Worm (Caenorhabditis elegans) whole organism, L1 larva: ENCODE measurements around the gene srz-11.

Source experiments
- C16A3.4 ChIP-seq: fragments of 150-350 bp; optimal IDR thresholded peaks from 2 replicates; lab custom pipeline; 2014; ENCODE audit warnings: missing biosample characterization, missing genetic modification characterization
- C34B4.2 ChIP-seq: sonication (generic microtip); optimal IDR thresholded peaks from 2 replicates; lab custom pipeline; 2017; ENCODE audit warnings: mild to moderate bottlenecking, missing genetic modification characterization, missing compliant biosample characterization
- F16B12.6 ChIP-seq: fragments of 150-350 bp; optimal IDR thresholded peaks from 2 replicates; lab custom pipeline; 2014; ENCODE audit warnings: missing biosample characterization, missing genetic modification characterization
- aly-2 ChIP-seq: fragments of 150-350 bp; optimal IDR thresholded peaks from 2 replicates; lab custom pipeline; 2014; ENCODE audit warnings: missing biosample characterization, missing genetic modification characterization
- ama-1 ChIP-seq: fragments of 150-350 bp; optimal IDR thresholded peaks from 2 replicates; lab custom pipeline; 2014
- blmp-1 ChIP-seq: fragments of 150-350 bp; optimal IDR thresholded peaks from 2 replicates; lab custom pipeline; 2014; ENCODE audit warnings: missing biosample characterization, missing genetic modification characterization
- ceh-63 ChIP-seq: fragments of 200-800 bp; sonication (Bioruptor generic); optimal IDR thresholded peaks from 2 replicates; lab custom pipeline; 2018; ENCODE audit warnings: mild to moderate bottlenecking, missing genetic modification characterization, missing compliant biosample characterization
- ceh-8 ChIP-seq: fragments of 200-800 bp; sonication (Bioruptor generic); optimal IDR thresholded peaks from 2 replicates; lab custom pipeline; 2018; ENCODE audit warnings: mild to moderate bottlenecking, missing genetic modification characterization, moderate library complexity, missing compliant biosample characterization
- ceh-82 ChIP-seq, 3 experiments: fragments of 150-350 bp in 1 of 3; sonication (generic microtip) in 2 of 3; optimal IDR thresholded peaks; 2 replicates each; lab custom pipeline; 2014 to 2017; ENCODE audit warnings: missing biosample characterization in 3 of 3, missing genetic modification characterization in 3 of 3
- ces-1 ChIP-seq: fragments of 150-350 bp; optimal IDR thresholded peaks from 2 replicates; lab custom pipeline; 2014; ENCODE audit warnings: missing biosample characterization, missing genetic modification reagents, missing genetic modification characterization
- dpl-1 ChIP-seq, 3 experiments: fragments of 150-350 bp in 2 of 3; sonication (generic microtip) in 1 of 3; optimal IDR thresholded peaks; 2 replicates each; lab custom pipeline; 2014 to 2017; ENCODE audit warnings: missing biosample characterization in 3 of 3, missing genetic modification characterization in 3 of 3, missing genetic modification reagents in 3 of 3
- efl-1 ChIP-seq, 4 experiments: fragments of 150-350 bp; optimal IDR thresholded peaks in 3 of 4; peaks in 1 of 4; 1 replicate in 1 of 4; 2 replicates in 3 of 4; lab custom pipeline; 2014; ENCODE audit warnings: missing biosample characterization in 2 of 4, missing genetic modification characterization in 2 of 4, missing genetic modification reagents in 2 of 4
- egl-13 ChIP-seq: sonication (generic microtip); optimal IDR thresholded peaks from 2 replicates; lab custom pipeline; 2016; ENCODE audit warnings: missing genotype, missing genetic modification reagents, missing genetic modification characterization, missing compliant biosample characterization
- elt-3 ChIP-seq, 6 experiments: fragments of 150-350 bp in 1 of 6; sonication (generic microtip); optimal IDR thresholded peaks; 2 replicates each; lab custom pipeline; 2017 to 2018; ENCODE audit warnings: missing biosample characterization in 6 of 6, missing genetic modification characterization in 6 of 6, inconsistent platforms in 1 of 6
- ets-5 ChIP-seq: fragments of 200-800 bp; sonication (Bioruptor generic); IDR thresholded peaks from 2 replicates; pipeline ENCODE4 v1.3.6; 2022; ENCODE audit warnings: missing genetic modification characterization, missing compliant biosample characterization
- hlh-17 ChIP-seq: fragments of 200-800 bp; sonication (Bioruptor generic); optimal IDR thresholded peaks from 2 replicates; lab custom pipeline; 2018; ENCODE audit warnings: missing genetic modification characterization, mild to moderate bottlenecking, missing compliant biosample characterization, moderate library complexity, borderline replicate concordance
- hpl-2 ChIP-seq: fragments of 150-350 bp; optimal IDR thresholded peaks from 2 replicates; lab custom pipeline; 2014; ENCODE audit warnings: missing biosample characterization, missing genetic modification reagents, missing genetic modification characterization
- jun-1 ChIP-seq: fragments of 150-350 bp; optimal IDR thresholded peaks from 2 replicates; lab custom pipeline; 2014; ENCODE audit warnings: missing biosample characterization, missing genetic modification reagents, missing genetic modification characterization
- lin-13 ChIP-seq: fragments of 150-350 bp; optimal IDR thresholded peaks from 2 replicates; lab custom pipeline; 2014; ENCODE audit warnings: missing biosample characterization, missing genetic modification reagents, missing genetic modification characterization
- lin-14 ChIP-seq: fragments of 200-800 bp; sonication (Bioruptor generic); optimal IDR thresholded peaks from 2 replicates; lab custom pipeline; 2018; ENCODE audit warnings: mild to moderate bottlenecking, missing genetic modification characterization, moderate library complexity, missing compliant biosample characterization
- lin-15B ChIP-seq: fragments of 150-350 bp; sonication (generic microtip); optimal IDR thresholded peaks from 3 replicates; lab custom pipeline; 2014; ENCODE audit warnings: missing biosample characterization, missing genetic modification characterization
- lin-35 ChIP-seq, 2 experiments: fragments of 150-350 bp; optimal IDR thresholded peaks; 2 replicates each; lab custom pipeline; 2014; ENCODE audit warnings: missing biosample characterization in 2 of 2, missing genetic modification characterization in 2 of 2, missing genetic modification reagents in 2 of 2
- lin-39 ChIP-seq: fragments of 150-350 bp; optimal IDR thresholded peaks from 2 replicates; lab custom pipeline; 2014; ENCODE audit warnings: missing biosample characterization, missing genetic modification reagents, missing genetic modification characterization
- lir-3 ChIP-seq: sonication (generic microtip); optimal IDR thresholded peaks from 2 replicates; lab custom pipeline; 2016; ENCODE audit warnings: mild to moderate bottlenecking, missing genetic modification characterization, moderate library complexity, missing compliant biosample characterization; ENCODE audit not compliant: poor library complexity
- lsy-2 ChIP-seq, 2 experiments: fragments of 150-350 bp; optimal IDR thresholded peaks; 2 replicates each; lab custom pipeline; 2014; ENCODE audit warnings: missing biosample characterization in 2 of 2, missing genetic modification characterization in 2 of 2
- mef-2 ChIP-seq: fragments of 150-350 bp; optimal IDR thresholded peaks from 2 replicates; lab custom pipeline; 2014; ENCODE audit warnings: missing biosample characterization, missing genetic modification characterization
- mep-1 ChIP-seq: fragments of 150-350 bp; optimal IDR thresholded peaks from 2 replicates; lab custom pipeline; 2014; ENCODE audit warnings: missing biosample characterization, missing genetic modification characterization
- nhr-20 ChIP-seq: sonication (generic microtip); optimal IDR thresholded peaks from 2 replicates; lab custom pipeline; 2016; ENCODE audit warnings: mild to moderate bottlenecking, missing genetic modification characterization, missing compliant biosample characterization
- nhr-237 ChIP-seq: fragments of 150-350 bp; optimal IDR thresholded peaks from 2 replicates; lab custom pipeline; 2014; ENCODE audit warnings: missing biosample characterization, missing genetic modification characterization
- nhr-28 ChIP-seq: fragments of 150-350 bp; optimal IDR thresholded peaks from 2 replicates; lab custom pipeline; 2014; ENCODE audit warnings: missing biosample characterization, missing genetic modification characterization
- nhr-47 ChIP-seq: sonication (generic microtip); optimal IDR thresholded peaks from 2 replicates; lab custom pipeline; 2016; ENCODE audit warnings: mild to moderate bottlenecking, missing genetic modification characterization, moderate library complexity, missing compliant biosample characterization
- nhr-71 ChIP-seq: sonication (generic microtip); optimal IDR thresholded peaks from 2 replicates; lab custom pipeline; 2016; ENCODE audit warnings: mild to moderate bottlenecking, missing genetic modification characterization, moderate library complexity, missing compliant biosample characterization
- nhr-76 ChIP-seq: sonication (generic microtip); optimal IDR thresholded peaks from 2 replicates; lab custom pipeline; 2017; ENCODE audit warnings: missing biosample characterization, missing genetic modification characterization
- nhr-90 ChIP-seq: sonication (generic microtip); optimal IDR thresholded peaks from 2 replicates; lab custom pipeline; 2016; ENCODE audit warnings: mild to moderate bottlenecking, missing genetic modification characterization, missing compliant biosample characterization; ENCODE audit not compliant: poor library complexity
- pqm-1 ChIP-seq: sonication (generic microtip); optimal IDR thresholded peaks from 3 replicates; lab custom pipeline; 2017; ENCODE audit warnings: missing biosample characterization, missing genetic modification characterization
- skn-1 ChIP-seq: fragments of 150-350 bp; optimal IDR thresholded peaks from 2 replicates; lab custom pipeline; 2014; ENCODE audit warnings: missing biosample characterization, missing genetic modification characterization
- snu-23 ChIP-seq: sonication (generic microtip); optimal IDR thresholded peaks from 2 replicates; lab custom pipeline; 2016; ENCODE audit warnings: missing genetic modification characterization, missing compliant biosample characterization
- sox-4 ChIP-seq: sonication (generic microtip); optimal IDR thresholded peaks from 2 replicates; lab custom pipeline; 2016; ENCODE audit warnings: missing genetic modification characterization, missing compliant biosample characterization
- sptf-1 ChIP-seq: fragments of 150-350 bp; optimal IDR thresholded peaks from 2 replicates; lab custom pipeline; 2014; ENCODE audit warnings: missing biosample characterization, missing genetic modification characterization
- sup-37 ChIP-seq: fragments of 200-800 bp; sonication (Bioruptor generic); optimal IDR thresholded peaks from 2 replicates; lab custom pipeline; 2018; ENCODE audit warnings: mild to moderate bottlenecking, missing genetic modification characterization, missing compliant biosample characterization
- swsn-7 ChIP-seq: sonication (generic microtip); optimal IDR thresholded peaks from 2 replicates; lab custom pipeline; 2016; ENCODE audit warnings: missing genetic modification characterization, missing compliant biosample characterization
- tbx-2 ChIP-seq: sonication (generic microtip); optimal IDR thresholded peaks from 2 replicates; lab custom pipeline; 2016; ENCODE audit warnings: missing genetic modification characterization, missing compliant biosample characterization
- tlp-1 ChIP-seq: fragments of 150-350 bp; optimal IDR thresholded peaks from 2 replicates; lab custom pipeline; 2014; ENCODE audit warnings: missing biosample characterization, missing genetic modification characterization
- unc-86 ChIP-seq: sonication (generic microtip); optimal IDR thresholded peaks from 2 replicates; lab custom pipeline; 2016; ENCODE audit warnings: missing genetic modification characterization, missing compliant biosample characterization
- vab-15 ChIP-seq: sonication (generic microtip); optimal IDR thresholded peaks from 2 replicates; lab custom pipeline; 2017; ENCODE audit warnings: missing genotype, mild to moderate bottlenecking, missing genetic modification characterization, missing compliant biosample characterization
- zag-1 ChIP-seq: fragments of 150-350 bp; optimal IDR thresholded peaks from 2 replicates; lab custom pipeline; 2014; ENCODE audit warnings: missing biosample characterization, missing genetic modification characterization
- ztf-11 ChIP-seq, 2 experiments: sonication (generic microtip); optimal IDR thresholded peaks; 2 replicates each; lab custom pipeline; 2016 to 2017; ENCODE audit warnings: missing genetic modification characterization in 2 of 2, missing biosample characterization in 1 of 2, missing compliant biosample characterization in 1 of 2
- ztf-4 ChIP-seq: fragments of 150-350 bp; optimal IDR thresholded peaks from 2 replicates; lab custom pipeline; 2014; ENCODE audit warnings: missing biosample characterization, missing genetic modification characterization

Gene srz-11

ce11 chrV:15140247-15140646 lies 22.6 kb upstream of the srz-11 start, which contains the start of gene K08F9.3:
K08F9.3 (plus strand) TSS chrV:15140547.
- no peak for TF ChIP-seq tlp-1 (tag; lab: Kevin White, UChicago)
- no peak for TF ChIP-seq lsy-2 (tag; optimal IDR thresholded peaks at IDR 0.05; lab: Kevin White, UChicago)
- TF ChIP-seq lin-39: no peak
- no peak for TF ChIP-seq C16A3.4 (tag; lab: Kevin White, UChicago)
- no peak for TF ChIP-seq mef-2 (tag; lab: Kevin White, UChicago)
- TF ChIP-seq snu-23: no peak
- TF ChIP-seq, all 84 proteins: peak for 0

- TF ChIP-seq tbx-2 (tag; lab: Kevin White, UChicago) (no peak), lin-35 (GFP tag; optimal IDR thresholded peaks at IDR 0.05; lab: Kevin White, UChicago) (no peak), F16B12.6 (no peak), ceh-82 (tag; optimal IDR thresholded peaks at IDR 0.05; lab: Kevin White, UChicago) (no peak)
These were observed 19.6 kb upstream of the srz-11 start, which contains the start of gene K08F9.1 for ce11 chrV:15143285-15143684. K08F9.1 (minus strand) TSS chrV:15143385.

ce11 chrV:15143798-15144197 lies 19.1 kb upstream of the srz-11 start, which contains the start of gene K08F9.4:
K08F9.4 (plus strand) TSS chrV:15144019.
- TF ChIP-seq pqm-1 (tag; lab: Kevin White, UChicago) (no peak), lin-14 (GFP tag; lab: Kevin White, UChicago) (peak; percentile 81), ceh-82 (tag; optimal IDR thresholded peaks at IDR 0.05; lab: Kevin White, UChicago) (peak; percentile 24 to 71 (median 55)), aly-2 (no peak), lsy-2 (tag; optimal IDR thresholded peaks at IDR 0.05; lab: Kevin White, UChicago) (peak; percentile 75 to 82), lin-35 (GFP tag; optimal IDR thresholded peaks at IDR 0.05; lab: Kevin White, UChicago) (peak; percentile 75 to 85), mep-1 (tag; lab: Kevin White, UChicago) (peak; percentile 83), hpl-2 (GFP tag; lab: Kevin White, UChicago) (no peak), lin-13 (GFP tag; lab: Kevin White, UChicago) (peak; percentile 20), nhr-76 (tag; lab: Kevin White, UChicago) (no peak), zag-1 (no peak), ztf-11 (tag; optimal IDR thresholded peaks at IDR 0.05; lab: Kevin White, UChicago) (no peak), dpl-1 (GFP tag; optimal IDR thresholded peaks at IDR 0.05; lab: Kevin White, UChicago) (peak; percentile 75 to 83 (median 79)), tbx-2 (tag; lab: Kevin White, UChicago) (peak; percentile 50), snu-23 (peak; percentile 79), ceh-8 (GFP tag; lab: Kevin White, UChicago) (no peak), nhr-47 (tag; lab: Kevin White, UChicago) (peak; percentile 68), ces-1 (GFP tag; lab: Kevin White, UChicago) (no peak), F16B12.6 (peak; percentile 38), sox-4 (no peak), nhr-71 (tag; lab: Kevin White, UChicago) (peak; percentile 80), sup-37 (GFP tag; lab: Kevin White, UChicago) (no peak), lin-15B (peak; percentile 84), jun-1 (tag; lab: Kevin White, UChicago) (no peak), lir-3 (tag; lab: Kevin White, UChicago) (peak; percentile 46), C34B4.2 (tag; lab: Kevin White, UChicago) (no peak), ets-5 (GFP tag; lab: Robert Waterston, UW) (no peak), vab-15 (tag; lab: Kevin White, UChicago) (peak; percentile 2), efl-1 (optimal IDR thresholded peaks at IDR 0.05; lab: Kevin White, UChicago) (peak; percentile 82 to 83), efl-1 (GFP tag; optimal IDR thresholded peaks at IDR 0.05 in 1 of 2; lab: Kevin White, UChicago) (peak; percentile 72 to 95), nhr-90 (tag; lab: Kevin White, UChicago) (peak; percentile 75), ama-1 (no peak), swsn-7 (tag; lab: Kevin White, UChicago) (peak; percentile 51), hlh-17 (no peak), ceh-63 (no peak), blmp-1 (tag; lab: Kevin White, UChicago) (peak; percentile 100), nhr-237 (tag; lab: Kevin White, UChicago) (peak; percentile 55), unc-86 (tag; lab: Kevin White, UChicago) (peak; percentile 38), nhr-20 (tag; lab: Kevin White, UChicago) (peak; percentile 68), nhr-28 (tag; lab: Kevin White, UChicago) (no peak), tlp-1 (tag; lab: Kevin White, UChicago) (no peak), ztf-4 (tag; lab: Kevin White, UChicago) (no peak), sptf-1 (tag; lab: Kevin White, UChicago) (no peak), skn-1 (tag; lab: Kevin White, UChicago) (peak; percentile 70), egl-13 (tag; lab: Kevin White, UChicago) (no peak), elt-3 (tag; optimal IDR thresholded peaks at IDR 0.05; lab: Kevin White, UChicago) (peak in 2 of 6 experiments; percentile 26 to 72)
